Fruit fly (Drosophila melanogaster) whole organism, embryonic: ENCODE results near the gene CG7377.

ENCODE experiments used
- Adf1 ChIP-seq: fragments of 200-800 bp; sonication (Bioruptor generic); IDR thresholded peaks from 2 replicates; pipeline ENCODE4 v1.3.6; 2022; ENCODE audit warnings: missing biosample characterization, missing genetic modification characterization
- Awh ChIP-seq: fragments of 200-800 bp; sonication (Bioruptor generic); IDR thresholded peaks from 2 replicates; pipeline ENCODE4, ENCODE4 v1.3.6; 2022; ENCODE audit warnings: missing biosample characterization, missing genetic modification characterization
- B-H1 ChIP-seq: fragments of 200-800 bp; sonication (Bioruptor generic); IDR thresholded peaks from 3 replicates; pipeline ENCODE4 v1.3.6; 2022; ENCODE audit warnings: missing biosample characterization, missing genetic modification characterization
- Bgb ChIP-seq: fragments of 200-800 bp; sonication (Bioruptor generic); IDR thresholded peaks from 2 replicates; pipeline ENCODE4 v1.3.6; 2022; ENCODE audit warnings: missing biosample characterization, missing genetic modification characterization; ENCODE audit not compliant: partially characterized antibody
- CG10267 ChIP-seq: fragments of 200-800 bp; sonication (Bioruptor generic); optimal IDR thresholded peaks from 2 replicates; lab custom pipeline; 2018; ENCODE audit warnings: missing biosample characterization, mild to moderate bottlenecking, missing genetic modification characterization, moderate library complexity
- CG10654 ChIP-seq: fragments of 200-800 bp; sonication (Bioruptor generic); optimal IDR thresholded peaks from 2 replicates; lab custom pipeline; 2016; ENCODE audit warnings: missing biosample characterization, missing genetic modification characterization
- CG11398 ChIP-seq: fragments of 200-800 bp; sonication (Bioruptor generic); optimal IDR thresholded peaks from 2 replicates; lab custom pipeline; 2016; ENCODE audit warnings: missing biosample characterization, missing genetic modification characterization
- CG11560 ChIP-seq: fragments of 200-800 bp; sonication (Bioruptor generic); IDR thresholded peaks from 3 replicates; pipeline ENCODE4 v1.3.6; 2022; ENCODE audit warnings: missing biosample characterization, missing genetic modification characterization
- CG13775 ChIP-seq: fragments of 200-800 bp; sonication (Bioruptor generic); optimal IDR thresholded peaks from 3 replicates; lab custom pipeline; 2017; ENCODE audit warnings: missing biosample characterization, mild to moderate bottlenecking, missing genetic modification characterization
- CG14441 ChIP-seq: fragments of 200-800 bp; sonication (Bioruptor generic); IDR thresholded peaks from 2 replicates; pipeline ENCODE4 v1.3.6; 2022; ENCODE audit warnings: missing biosample characterization, missing genetic modification characterization
- CG15073 ChIP-seq: fragments of 200-800 bp; sonication (Bioruptor generic); optimal IDR thresholded peaks from 2 replicates; lab custom pipeline; 2016; ENCODE audit warnings: missing biosample characterization, missing genetic modification characterization
- CG17612 ChIP-seq: fragments of 200-800 bp; sonication (Bioruptor generic); IDR thresholded peaks from 2 replicates; pipeline ENCODE4 v1.3.6; 2022; ENCODE audit warnings: missing biosample characterization, missing genetic modification characterization
- CG2875 ChIP-seq: fragments of 200-800 bp; sonication (Bioruptor generic); optimal IDR thresholded peaks from 2 replicates; lab custom pipeline; 2017; ENCODE audit warnings: missing biosample characterization, mild to moderate bottlenecking, missing genetic modification characterization, missing genetic modification reagents
- CG31388 ChIP-seq: fragments of 200-800 bp; sonication (Bioruptor generic); optimal IDR thresholded peaks from 2 replicates; lab custom pipeline; 2016; ENCODE audit warnings: missing biosample characterization, missing genetic modification characterization
- CG33213 ChIP-seq: fragments of 200-800 bp; sonication (Bioruptor generic); optimal IDR thresholded peaks from 3 replicates; lab custom pipeline; 2016; ENCODE audit warnings: missing biosample characterization, missing genetic modification characterization
- CG3407 ChIP-seq: fragments of 200-800 bp; sonication (Bioruptor generic); optimal IDR thresholded peaks from 2 replicates; lab custom pipeline; 2018; ENCODE audit warnings: missing biosample characterization, mild to moderate bottlenecking, missing genetic modification characterization
- CG34422 ChIP-seq: fragments of 200-800 bp; sonication (Bioruptor generic); IDR thresholded peaks from 3 replicates; pipeline ENCODE4 v1.3.6; 2022; ENCODE audit warnings: missing biosample characterization, missing genetic modification characterization
- CG3838 ChIP-seq: fragments of 200-800 bp; sonication (Bioruptor generic); optimal IDR thresholded peaks from 3 replicates; lab custom pipeline; 2016; ENCODE audit warnings: missing biosample characterization, missing genetic modification characterization
- CG6254 ChIP-seq: fragments of 200-800 bp; sonication (Bioruptor generic); optimal IDR thresholded peaks from 3 replicates; lab custom pipeline; 2017; ENCODE audit warnings: mild to moderate bottlenecking, missing biosample characterization, missing genetic modification reagents, missing genetic modification characterization
- CG6813 ChIP-seq: fragments of 200-800 bp; sonication (Bioruptor generic); optimal IDR thresholded peaks from 2 replicates; lab custom pipeline; 2017; ENCODE audit warnings: missing biosample characterization, missing genetic modification characterization, mild to moderate bottlenecking, moderate library complexity, missing genetic modification reagents
- D19A ChIP-seq: fragments of 200-800 bp; optimal IDR thresholded peaks from 3 replicates; lab custom pipeline; 2019; ENCODE audit warnings: missing biosample characterization, mild to moderate bottlenecking, missing genetic modification characterization, moderate library complexity
- D19B ChIP-seq: fragments of 200-800 bp; sonication (Bioruptor generic); optimal IDR thresholded peaks from 2 replicates; lab custom pipeline; 2017; ENCODE audit warnings: missing biosample characterization, mild to moderate bottlenecking, missing genetic modification characterization
- HLH4C ChIP-seq: fragments of 200-800 bp; sonication (Bioruptor generic); IDR thresholded peaks from 3 replicates; pipeline ENCODE4 v1.3.6; 2022; ENCODE audit warnings: missing biosample characterization, missing genetic modification characterization; ENCODE audit not compliant: partially characterized antibody
- Hr39 ChIP-seq: fragments of >200 bp; optimal IDR thresholded peaks from 2 replicates; lab custom pipeline; 2017
- Med ChIP-seq: fragments of 200-800 bp; sonication (Bioruptor generic); peaks from one replicate; lab custom pipeline; 2016; ENCODE audit warnings: missing biosample characterization, missing genetic modification characterization, mild to moderate bottlenecking, inconsistent platforms, moderate library complexity
- Ptx1 ChIP-seq: fragments of 200-800 bp; sonication (Bioruptor generic); IDR thresholded peaks from 2 replicates; pipeline ENCODE4 v1.3.6; 2022; ENCODE audit warnings: missing biosample characterization, missing genetic modification characterization
- Six4 ChIP-seq: fragments of 200-800 bp; sonication (Bioruptor generic); optimal IDR thresholded peaks from 2 replicates; lab custom pipeline; 2016; ENCODE audit warnings: missing biosample characterization, missing genetic modification characterization
- Ssrp ChIP-seq: fragments of 200-800 bp; sonication (Bioruptor generic); optimal IDR thresholded peaks from 2 replicates; lab custom pipeline; 2018; ENCODE audit warnings: missing biosample characterization, mild to moderate bottlenecking, missing genetic modification characterization, moderate library complexity
- Stat92E ChIP-seq, 3 experiments: fragments of >200 bp in 2 of 3; fragments of 200-800 bp in 1 of 3; sonication (Bioruptor generic) in 1 of 3; optimal IDR thresholded peaks; 2 replicates each; lab custom pipeline; 2017 to 2019; ENCODE audit warnings: missing biosample characterization in 3 of 3, missing genetic modification characterization in 3 of 3, mild to moderate bottlenecking in 1 of 3, moderate library complexity in 1 of 3
- amos ChIP-seq: fragments of 200-800 bp; sonication (Bioruptor generic); IDR thresholded peaks from 2 replicates; pipeline ENCODE4 v1.3.6; 2022; ENCODE audit warnings: missing biosample characterization, missing genetic modification characterization; ENCODE audit not compliant: partially characterized antibody
- ara ChIP-seq: fragments of 200-800 bp; sonication (Bioruptor generic); IDR thresholded peaks from 2 replicates; pipeline ENCODE4 v1.3.6; 2022; ENCODE audit warnings: missing biosample characterization, missing genetic modification characterization
- ash1 ChIP-seq: fragments of 200-800 bp; sonication (Bioruptor generic); optimal IDR thresholded peaks from 2 replicates; lab custom pipeline; 2018; ENCODE audit warnings: missing biosample characterization, mild to moderate bottlenecking, missing genetic modification characterization
- bcd ChIP-seq: fragments of 200-800 bp; sonication (Bioruptor generic); optimal IDR thresholded peaks from 2 replicates; lab custom pipeline; 2017; ENCODE audit warnings: missing biosample characterization, mild to moderate bottlenecking, missing genetic modification characterization
- br ChIP-seq: fragments of >200 bp; optimal IDR thresholded peaks from 2 replicates; lab custom pipeline; 2017
- chm ChIP-seq: fragments of 200-800 bp; sonication (Bioruptor generic); IDR thresholded peaks from 2 replicates; pipeline ENCODE4 v1.3.6; 2022; ENCODE audit warnings: missing biosample characterization, missing genetic modification characterization
- cwo ChIP-seq: fragments of 200-800 bp; sonication (Bioruptor generic); optimal IDR thresholded peaks from 3 replicates; lab custom pipeline; 2017; ENCODE audit warnings: missing biosample characterization, missing genetic modification characterization, mild to moderate bottlenecking, moderate library complexity, missing genetic modification reagents
- dan ChIP-seq: fragments of 200-800 bp; sonication (Bioruptor generic); IDR thresholded peaks from 2 replicates; pipeline ENCODE4 v1.3.6; 2022; ENCODE audit warnings: missing biosample characterization, missing genetic modification characterization
- dmrt99B ChIP-seq: fragments of 200-800 bp; sonication (Bioruptor generic); optimal IDR thresholded peaks from 2 replicates; lab custom pipeline; 2018; ENCODE audit warnings: missing biosample characterization, mild to moderate bottlenecking, missing genetic modification characterization, moderate library complexity
- eve ChIP-seq, 2 experiments: fragments of >200 bp; optimal IDR thresholded peaks; 2 replicates each; lab custom pipeline; 2017; ENCODE audit warnings: missing biosample characterization in 2 of 2, missing genetic modification characterization in 2 of 2
- eyg ChIP-seq: fragments of 200-800 bp; sonication (Bioruptor generic); optimal IDR thresholded peaks from 3 replicates; lab custom pipeline; 2016; ENCODE audit warnings: missing biosample characterization, missing genetic modification characterization
- gce ChIP-seq: fragments of 200-800 bp; sonication (Bioruptor generic); IDR thresholded peaks from 3 replicates; pipeline ENCODE4 v1.3.6; 2022; ENCODE audit warnings: missing biosample characterization, missing genetic modification characterization
- lmd ChIP-seq: fragments of 200-800 bp; sonication (Bioruptor generic); IDR thresholded peaks from 2 replicates; pipeline ENCODE4 v1.3.6; 2022; ENCODE audit warnings: missing biosample characterization, missing genetic modification characterization
- mld ChIP-seq: fragments of 200-800 bp; sonication (Bioruptor generic); IDR thresholded peaks from 3 replicates; pipeline ENCODE4 v1.3.6; 2022; ENCODE audit warnings: missing biosample characterization, missing genetic modification characterization; ENCODE audit not compliant: partially characterized antibody
- nom ChIP-seq: fragments of 200-800 bp; sonication (Bioruptor generic); optimal IDR thresholded peaks from 2 replicates; lab custom pipeline; 2017; ENCODE audit warnings: missing biosample characterization, missing genetic modification characterization, mild to moderate bottlenecking, moderate library complexity, missing genetic modification reagents
- phol ChIP-seq: fragments of 200-800 bp; sonication (Bioruptor generic); optimal IDR thresholded peaks from 3 replicates; lab custom pipeline; 2018; ENCODE audit warnings: missing biosample characterization, mild to moderate bottlenecking, missing genetic modification characterization, moderate library complexity
- pita ChIP-seq: fragments of 200-800 bp; sonication (Bioruptor generic); optimal IDR thresholded peaks from 2 replicates; lab custom pipeline; 2017; ENCODE audit warnings: missing biosample characterization, mild to moderate bottlenecking, missing genetic modification characterization
- sc ChIP-seq, 3 experiments: fragments of >200 bp in 2 of 3; fragments of 200-800 bp in 1 of 3; sonication (Bioruptor generic) in 1 of 3; optimal IDR thresholded peaks; 2 replicates in 2 of 3; 3 replicates in 1 of 3; lab custom pipeline; 2017; ENCODE audit warnings: mild to moderate bottlenecking in 1 of 3, missing biosample characterization in 1 of 3, missing genetic modification characterization in 1 of 3, missing genetic modification reagents in 1 of 3
- sug ChIP-seq: fragments of 200-800 bp; optimal IDR thresholded peaks from 2 replicates; lab custom pipeline; 2019; ENCODE audit warnings: missing biosample characterization, mild to moderate bottlenecking, missing genetic modification characterization, moderate library complexity
- tap ChIP-seq: fragments of 200-800 bp; optimal IDR thresholded peaks from 3 replicates; lab custom pipeline; 2019; ENCODE audit warnings: missing biosample characterization, mild to moderate bottlenecking, missing genetic modification characterization, moderate library complexity
- wek ChIP-seq: fragments of 200-800 bp; sonication (Bioruptor generic); optimal IDR thresholded peaks from 3 replicates; lab custom pipeline; 2018; ENCODE audit warnings: missing biosample characterization, mild to moderate bottlenecking, missing genetic modification characterization, moderate library complexity
- zen ChIP-seq: fragments of 200-800 bp; sonication (Bioruptor generic); optimal IDR thresholded peaks from 3 replicates; lab custom pipeline; 2018; ENCODE audit warnings: missing biosample characterization, mild to moderate bottlenecking, missing genetic modification characterization, moderate library complexity

Gene CG7377

DNA sequence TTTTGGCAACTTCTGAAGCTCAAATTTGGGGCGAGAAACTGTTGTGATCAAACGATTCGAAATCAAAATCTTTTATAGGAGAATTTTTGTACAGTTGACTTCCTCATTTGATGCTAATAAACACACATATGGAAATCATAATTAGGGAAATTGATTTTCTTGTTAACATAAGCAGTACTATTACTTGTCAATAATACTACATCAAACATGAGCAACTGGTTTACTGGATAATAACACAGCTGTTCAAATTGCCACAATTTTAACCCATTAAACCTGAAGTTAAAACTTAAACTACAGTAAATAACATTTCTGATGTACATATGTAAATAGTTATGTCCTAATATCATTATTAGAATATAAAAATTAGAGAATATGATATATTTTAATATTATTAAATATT, 9.6 kb upstream of the CG7377 start, which contains the start of gene CG43390 (continued):
- no peak for TF ChIP-seq CG6254 (GFP tag; lab: Kevin White, UChicago)
- no peak for TF ChIP-seq cwo (GFP tag; lab: Kevin White, UChicago)
- no peak for TF ChIP-seq Ssrp (tag; lab: Kevin White, UChicago)
- no peak for TF ChIP-seq nom (GFP tag; lab: Kevin White, UChicago)
- no peak for TF ChIP-seq eve (GFP tag; optimal IDR thresholded peaks at IDR 0.05; lab: Kevin White, UChicago)
- TF ChIP-seq CG17612 (GFP tag; lab: Robert Waterston, UW): no peak
- no peak for TF ChIP-seq sc (optimal IDR thresholded peaks at IDR 0.05; lab: Kevin White, UChicago)
- no peak for TF ChIP-seq sc (GFP tag; optimal IDR thresholded peaks at IDR 0.05; lab: Kevin White, UChicago)
- no peak for TF ChIP-seq B-H1 (GFP tag; lab: Robert Waterston, UW)
- no peak for TF ChIP-seq CG14441
- peak; percentile 37; the same call in 1 of the 2 replicates for TF ChIP-seq Adf1
- no peak for TF ChIP-seq lmd (GFP tag; lab: Robert Waterston, UW)
- TF ChIP-seq CG31388 (GFP tag; lab: Kevin White, UChicago): no peak
- no peak for TF ChIP-seq CG33213 (GFP tag; lab: Kevin White, UChicago)
- peak; percentile 9 for TF ChIP-seq D19B (GFP tag; lab: Kevin White, UChicago)
- no peak for TF ChIP-seq CG11398 (GFP tag; lab: Kevin White, UChicago)
- no peak for TF ChIP-seq Hr39 (lab: Kevin White, UChicago)
- TF ChIP-seq gce (GFP tag; lab: Robert Waterston, UW): no peak
- TF ChIP-seq bcd (GFP tag; lab: Kevin White, UChicago): peak; percentile 29
- TF ChIP-seq phol (tag; lab: Kevin White, UChicago): no peak
- TF ChIP-seq Stat92E (GFP tag; optimal IDR thresholded peaks at IDR 0.05; lab: Kevin White, UChicago): no peak
- peak; percentile 4 for TF ChIP-seq CG3407
- TF ChIP-seq CG11560 (tag; lab: Robert Waterston, UW): no peak
- TF ChIP-seq Awh: no peak; the same call in 1 of the 2 replicates
- TF ChIP-seq CG10654 (GFP tag; lab: Kevin White, UChicago): no peak
- TF ChIP-seq Bgb (GFP tag; lab: Robert Waterston, UW): no peak
- TF ChIP-seq pita (GFP tag; lab: Kevin White, UChicago): no peak
- TF ChIP-seq dmrt99B (tag; lab: Kevin White, UChicago): no peak
- no peak for TF ChIP-seq Med (GFP tag; lab: Kevin White, UChicago)
- no peak for TF ChIP-seq CG34422 (GFP tag; lab: Robert Waterston, UW)
- TF ChIP-seq CG13775: no peak
- no peak for TF ChIP-seq dan
- no peak for TF ChIP-seq chm (GFP tag; lab: Robert Waterston, UW)
- TF ChIP-seq wek: peak; percentile 48
- TF ChIP-seq mld (GFP tag; lab: Robert Waterston, UW): no peak
- peak; percentile 7 for TF ChIP-seq CG2875 (GFP tag; lab: Kevin White, UChicago)
- no peak for TF ChIP-seq zen (tag; lab: Kevin White, UChicago)
- no peak for TF ChIP-seq ash1 (GFP tag; lab: Kevin White, UChicago)
- no peak for TF ChIP-seq br (lab: Kevin White, UChicago)
- no peak for TF ChIP-seq CG3838 (GFP tag; lab: Kevin White, UChicago)
- TF ChIP-seq tap (tag; lab: Kevin White, UChicago): no peak
- peak; percentile 12 for TF ChIP-seq eyg (GFP tag; lab: Kevin White, UChicago)
- no peak for TF ChIP-seq CG10267 (tag; lab: Kevin White, UChicago)
- TF ChIP-seq D19A: no peak
- no peak for TF ChIP-seq HLH4C (GFP tag; lab: Robert Waterston, UW)
- no peak for TF ChIP-seq CG15073
- no peak for TF ChIP-seq amos
- TF ChIP-seq CG6813 (GFP tag; lab: Kevin White, UChicago): peak; percentile 6
- TF ChIP-seq Ptx1: no peak
- no peak for TF ChIP-seq ara (GFP tag; lab: Robert Waterston, UW)
- peak; percentile 39 for TF ChIP-seq sug
- no peak for TF ChIP-seq Six4 (GFP tag; lab: Kevin White, UChicago)
